Worm (Caenorhabditis elegans) whole organism, mixed stage, embryonic: ENCODE results near the gene swd-2.2.

ENCODE experiments used
- M03D4.4 ChIP-seq: sonication (generic microtip); optimal IDR thresholded peaks from 2 replicates; lab custom pipeline; 2017; ENCODE audit warnings: mild to moderate bottlenecking, missing genetic modification characterization, missing compliant biosample characterization
- blmp-1 ChIP-seq: fragments of 150-350 bp; optimal IDR thresholded peaks from 2 replicates; lab custom pipeline; 2014; ENCODE audit warnings: missing biosample characterization, missing genetic modification characterization
- elt-1 ChIP-seq: sonication (generic microtip); optimal IDR thresholded peaks from 2 replicates; lab custom pipeline; 2017; ENCODE audit warnings: missing genetic modification characterization, mild to moderate bottlenecking, missing compliant biosample characterization, antibody characterized with exemption, moderate library complexity, borderline replicate concordance; ENCODE audit not compliant: insufficient read depth
- elt-3 ChIP-seq: fragments of 150-350 bp; optimal IDR thresholded peaks from 2 replicates; lab custom pipeline; 2014; ENCODE audit warnings: missing biosample characterization, missing genetic modification characterization
- snpc-4 ChIP-seq: fragments of 150-350 bp; optimal IDR thresholded peaks from 2 replicates; lab custom pipeline; 2014; ENCODE audit warnings: missing biosample characterization, missing genetic modification characterization
- unc-62 ChIP-seq: fragments of 150-350 bp; optimal IDR thresholded peaks from 2 replicates; lab custom pipeline; 2014; ENCODE audit warnings: missing biosample characterization, missing genetic modification reagents, missing genetic modification characterization

DNA sequence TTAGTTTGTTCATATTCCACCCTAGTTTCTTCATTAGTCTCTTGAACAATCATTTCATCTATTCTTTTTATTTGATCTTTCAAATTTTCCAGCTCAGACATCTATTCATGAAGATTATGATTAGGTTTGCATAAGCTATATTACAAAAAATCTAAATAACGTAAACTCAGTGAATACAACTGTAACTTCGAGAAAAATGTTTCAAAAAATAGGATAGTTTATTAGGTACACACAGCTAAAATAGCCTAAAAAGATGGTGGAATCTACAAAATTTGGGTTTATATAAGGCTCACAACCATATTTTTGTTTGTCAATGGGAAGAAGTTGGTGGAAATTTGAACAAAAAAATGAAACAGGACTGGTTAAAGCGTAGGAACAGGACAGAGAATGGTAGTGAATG, 38.5 kb downstream of the swd-2.2 start, which contains the start of gene zgpa-1:
- TF ChIP-seq blmp-1 (tag; lab: Kevin White, UChicago) (no peak), elt-3 (tag; lab: Kevin White, UChicago) (no peak), unc-62 (GFP tag; lab: Kevin White, UChicago) (no peak), snpc-4 (no peak), elt-1 (no peak), M03D4.4 (tag; lab: Kevin White, UChicago) (no peak)
